Worm (Caenorhabditis elegans) whole organism, L1 larva: ENCODE results near the gene cyp-33A1.

Experiments used
- aha-1 ChIP-seq: fragments of 150-350 bp; optimal IDR thresholded peaks from 2 replicates; lab custom pipeline; 2014; ENCODE audit warnings: missing biosample characterization, missing genetic modification characterization
- ama-1 ChIP-seq: fragments of 150-350 bp; optimal IDR thresholded peaks from 2 replicates; lab custom pipeline; 2014
- ceh-88 ChIP-seq: fragments of 200-800 bp; sonication (Bioruptor generic); IDR thresholded peaks from 2 replicates; pipeline ENCODE4 v1.3.6; 2022; ENCODE audit warnings: missing genetic modification characterization, missing compliant biosample characterization
- dsc-1 ChIP-seq: sonication (generic microtip); optimal IDR thresholded peaks from 2 replicates; lab custom pipeline; 2016; ENCODE audit warnings: mild to moderate bottlenecking, missing genetic modification characterization, missing compliant biosample characterization
- efl-1 ChIP-seq, 4 experiments: fragments of 150-350 bp; optimal IDR thresholded peaks in 3 of 4; peaks in 1 of 4; 1 replicate in 1 of 4; 2 replicates in 3 of 4; lab custom pipeline; 2014; ENCODE audit warnings: missing biosample characterization in 2 of 4, missing genetic modification characterization in 2 of 4, missing genetic modification reagents in 2 of 4
- efl-3 ChIP-seq: fragments of 200-800 bp; sonication (Bioruptor generic); optimal IDR thresholded peaks from 2 replicates; lab custom pipeline; 2018; ENCODE audit warnings: mild to moderate bottlenecking, missing genetic modification characterization, missing compliant biosample characterization
- egl-27 ChIP-seq, 2 experiments: fragments of 150-350 bp in 1 of 2; sonication (generic microtip); optimal IDR thresholded peaks; 3 replicates each; lab custom pipeline; 2017 to 2018; ENCODE audit warnings: missing biosample characterization in 2 of 2, missing genetic modification characterization in 2 of 2, missing genetic modification reagents in 2 of 2
- elt-3 ChIP-seq, 6 experiments: fragments of 150-350 bp in 1 of 6; sonication (generic microtip); optimal IDR thresholded peaks; 2 replicates each; lab custom pipeline; 2017 to 2018; ENCODE audit warnings: missing biosample characterization in 6 of 6, missing genetic modification characterization in 6 of 6, inconsistent platforms in 1 of 6
- ets-5 ChIP-seq: fragments of 200-800 bp; sonication (Bioruptor generic); IDR thresholded peaks from 2 replicates; pipeline ENCODE4 v1.3.6; 2022; ENCODE audit warnings: missing genetic modification characterization, missing compliant biosample characterization
- fkh-8 ChIP-seq: sonication (generic microtip); optimal IDR thresholded peaks from 2 replicates; lab custom pipeline; 2016; ENCODE audit warnings: mild to moderate bottlenecking, missing genetic modification characterization, missing compliant biosample characterization
- irx-1 ChIP-seq: sonication (generic microtip); optimal IDR thresholded peaks from 2 replicates; lab custom pipeline; 2016; ENCODE audit warnings: missing genetic modification characterization, missing compliant biosample characterization
- isw-1 ChIP-seq: fragments of 200-800 bp; sonication (Bioruptor generic); IDR thresholded peaks from 2 replicates; pipeline ENCODE4 v1.3.6; 2022; ENCODE audit warnings: missing genetic modification characterization, missing compliant biosample characterization
- lin-13 ChIP-seq: fragments of 150-350 bp; optimal IDR thresholded peaks from 2 replicates; lab custom pipeline; 2014; ENCODE audit warnings: missing biosample characterization, missing genetic modification reagents, missing genetic modification characterization
- lin-14 ChIP-seq: fragments of 200-800 bp; sonication (Bioruptor generic); optimal IDR thresholded peaks from 2 replicates; lab custom pipeline; 2018; ENCODE audit warnings: mild to moderate bottlenecking, missing genetic modification characterization, moderate library complexity, missing compliant biosample characterization
- lin-15B ChIP-seq: fragments of 150-350 bp; sonication (generic microtip); optimal IDR thresholded peaks from 3 replicates; lab custom pipeline; 2014; ENCODE audit warnings: missing biosample characterization, missing genetic modification characterization
- lin-35 ChIP-seq, 2 experiments: fragments of 150-350 bp; optimal IDR thresholded peaks; 2 replicates each; lab custom pipeline; 2014; ENCODE audit warnings: missing biosample characterization in 2 of 2, missing genetic modification characterization in 2 of 2, missing genetic modification reagents in 2 of 2
- lir-3 ChIP-seq: sonication (generic microtip); optimal IDR thresholded peaks from 2 replicates; lab custom pipeline; 2016; ENCODE audit warnings: mild to moderate bottlenecking, missing genetic modification characterization, moderate library complexity, missing compliant biosample characterization; ENCODE audit not compliant: poor library complexity
- lsy-2 ChIP-seq, 2 experiments: fragments of 150-350 bp; optimal IDR thresholded peaks; 2 replicates each; lab custom pipeline; 2014; ENCODE audit warnings: missing biosample characterization in 2 of 2, missing genetic modification characterization in 2 of 2
- mep-1 ChIP-seq: fragments of 150-350 bp; optimal IDR thresholded peaks from 2 replicates; lab custom pipeline; 2014; ENCODE audit warnings: missing biosample characterization, missing genetic modification characterization
- nhr-19 ChIP-seq: fragments of 200-800 bp; sonication (Bioruptor generic); conservative IDR thresholded peaks from 2 replicates; pipeline ENCODE4 v1.3.6; 2022; ENCODE audit warnings: missing genetic modification characterization, missing compliant biosample characterization
- nhr-47 ChIP-seq: sonication (generic microtip); optimal IDR thresholded peaks from 2 replicates; lab custom pipeline; 2016; ENCODE audit warnings: mild to moderate bottlenecking, missing genetic modification characterization, moderate library complexity, missing compliant biosample characterization
- nhr-84 ChIP-seq: sonication (generic microtip); optimal IDR thresholded peaks from 2 replicates; lab custom pipeline; 2017; ENCODE audit warnings: missing biosample characterization, missing genetic modification characterization
- pax-3 ChIP-seq: fragments of 200-800 bp; sonication (Bioruptor generic); optimal IDR thresholded peaks from 2 replicates; lab custom pipeline; 2018; ENCODE audit warnings: mild to moderate bottlenecking, missing genetic modification characterization, moderate library complexity, missing compliant biosample characterization
- skn-1 ChIP-seq: fragments of 150-350 bp; optimal IDR thresholded peaks from 2 replicates; lab custom pipeline; 2014; ENCODE audit warnings: missing biosample characterization, missing genetic modification characterization
- snu-23 ChIP-seq: sonication (generic microtip); optimal IDR thresholded peaks from 2 replicates; lab custom pipeline; 2016; ENCODE audit warnings: missing genetic modification characterization, missing compliant biosample characterization
- sup-37 ChIP-seq: fragments of 200-800 bp; sonication (Bioruptor generic); optimal IDR thresholded peaks from 2 replicates; lab custom pipeline; 2018; ENCODE audit warnings: mild to moderate bottlenecking, missing genetic modification characterization, missing compliant biosample characterization
- swsn-7 ChIP-seq: sonication (generic microtip); optimal IDR thresholded peaks from 2 replicates; lab custom pipeline; 2016; ENCODE audit warnings: missing genetic modification characterization, missing compliant biosample characterization
- tlp-1 ChIP-seq: fragments of 150-350 bp; optimal IDR thresholded peaks from 2 replicates; lab custom pipeline; 2014; ENCODE audit warnings: missing biosample characterization, missing genetic modification characterization
- unc-98 ChIP-seq: fragments of 200-800 bp; sonication (Bioruptor generic); IDR thresholded peaks from 2 replicates; pipeline ENCODE4 v1.3.6; 2022; ENCODE audit warnings: missing genetic modification characterization, missing compliant biosample characterization
- zag-1 ChIP-seq: fragments of 150-350 bp; optimal IDR thresholded peaks from 2 replicates; lab custom pipeline; 2014; ENCODE audit warnings: missing biosample characterization, missing genetic modification characterization
- zip-4 ChIP-seq: fragments of 200-800 bp; sonication (Bioruptor generic); optimal IDR thresholded peaks from 2 replicates; lab custom pipeline; 2018; ENCODE audit warnings: mild to moderate bottlenecking, missing genetic modification characterization, moderate library complexity, missing compliant biosample characterization
- ztf-11 ChIP-seq, 2 experiments: sonication (generic microtip); optimal IDR thresholded peaks; 2 replicates each; lab custom pipeline; 2016 to 2017; ENCODE audit warnings: missing genetic modification characterization in 2 of 2, missing biosample characterization in 1 of 2, missing compliant biosample characterization in 1 of 2

The cyp-33A1 gene

DNA sequence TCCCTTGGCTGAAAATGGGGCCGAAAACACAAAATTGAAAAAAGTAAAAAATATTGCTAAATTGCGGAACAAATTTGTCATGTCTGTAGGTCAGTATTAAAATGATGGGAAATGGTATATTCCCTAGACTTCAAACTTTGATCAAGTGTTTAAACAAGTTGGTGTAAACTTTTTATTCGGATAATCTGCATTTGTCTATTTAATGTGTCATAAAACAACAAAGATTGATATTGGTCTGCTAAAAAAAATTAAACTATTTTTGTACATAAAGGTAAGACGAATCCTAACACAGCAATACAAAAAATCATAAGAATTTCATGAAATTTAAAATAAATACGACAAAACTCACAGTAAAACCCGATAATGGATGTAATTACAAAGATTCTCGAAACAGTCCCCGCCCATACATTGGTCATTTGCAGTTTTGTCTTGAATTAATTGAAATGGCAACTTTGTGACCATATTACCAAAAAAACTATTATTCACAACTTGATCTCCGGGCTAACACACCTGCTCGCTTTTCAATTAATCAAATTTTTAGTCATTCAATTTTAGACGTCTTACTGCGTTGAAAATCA is 42.8 kb upstream of the cyp-33A1 start, which contains the start of the genes ZK105.6 and ZK105.8:
Gene ZK105.6 (minus strand): TSS at position 101 of the 578 bp plus-strand sequence.
Gene ZK105.8 (plus strand): TSS at position 528 of the 578 bp plus-strand sequence.
- no peak for TF ChIP-seq tlp-1 (tag; lab: Kevin White, UChicago)
- TF ChIP-seq zag-1 (tag; lab: Kevin White, UChicago) = no peak
- no peak for TF ChIP-seq lin-13 (GFP tag; lab: Kevin White, UChicago)
- no peak for TF ChIP-seq elt-3 (tag; optimal IDR thresholded peaks at IDR 0.05; lab: Kevin White, UChicago)
- no peak for TF ChIP-seq ama-1 (lab: Kevin White, UChicago)
- TF ChIP-seq irx-1 (tag; lab: Kevin White, UChicago) = no peak

DNA sequence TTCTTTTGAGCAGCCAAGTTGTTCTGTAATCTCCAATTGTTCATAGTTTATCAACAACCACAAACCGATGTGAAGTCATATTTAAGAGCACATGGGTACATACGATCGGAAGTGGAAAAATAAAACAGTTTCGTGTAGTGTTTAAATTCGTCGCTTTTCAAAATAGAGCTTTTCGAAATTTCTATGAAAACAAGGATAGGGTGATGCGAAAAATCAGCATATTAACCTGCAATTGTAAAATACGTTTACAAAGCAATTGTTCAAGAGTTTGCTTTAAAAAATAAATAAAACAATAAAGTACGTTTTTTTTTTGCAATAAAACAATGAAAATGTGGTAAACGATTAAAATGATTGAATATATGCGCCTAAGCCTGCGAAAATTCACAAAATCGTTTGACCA is 40.7 kb upstream of the cyp-33A1 start, which contains the start of gene ZK105.14:
Gene ZK105.14 (minus strand): TSS at position 101 of the 400 bp plus-strand sequence.
- TF ChIP-seq dsc-1 (tag; lab: Kevin White, UChicago) = no peak
- TF ChIP-seq lir-3 (tag; lab: Kevin White, UChicago) = no peak
- TF ChIP-seq lsy-2 (tag; optimal IDR thresholded peaks at IDR 0.05; lab: Kevin White, UChicago) = no peak
- TF ChIP-seq unc-98 (GFP tag; lab: Robert Waterston, UW) = no peak
- no peak for TF ChIP-seq ets-5 (GFP tag; lab: Robert Waterston, UW)
- TF ChIP-seq sup-37 (GFP tag; lab: Kevin White, UChicago) = no peak
- no peak for TF ChIP-seq lin-13 (GFP tag; lab: Kevin White, UChicago)
- no peak for TF ChIP-seq efl-1 (optimal IDR thresholded peaks at IDR 0.05; lab: Kevin White, UChicago)
- TF ChIP-seq efl-1 (GFP tag; optimal IDR thresholded peaks at IDR 0.05 in 1 of 2; lab: Kevin White, UChicago) = no peak
- TF ChIP-seq skn-1 (tag; lab: Kevin White, UChicago) = no peak
- TF ChIP-seq fkh-8 (tag; lab: Kevin White, UChicago) = no peak
- TF ChIP-seq nhr-19 (GFP tag; lab: Robert Waterston, UW) = no peak
- no peak for TF ChIP-seq lin-15B (tag; lab: Kevin White, UChicago)
- no peak for TF ChIP-seq ama-1 (lab: Kevin White, UChicago)
- no peak for TF ChIP-seq nhr-84
- no peak for TF ChIP-seq lin-35 (GFP tag; optimal IDR thresholded peaks at IDR 0.05; lab: Kevin White, UChicago)
- no peak for TF ChIP-seq zip-4 (GFP tag; lab: Kevin White, UChicago)
- TF ChIP-seq isw-1 (GFP tag; lab: Robert Waterston, UW) = no peak
- TF ChIP-seq tlp-1 (tag; lab: Kevin White, UChicago) = no peak

DNA sequence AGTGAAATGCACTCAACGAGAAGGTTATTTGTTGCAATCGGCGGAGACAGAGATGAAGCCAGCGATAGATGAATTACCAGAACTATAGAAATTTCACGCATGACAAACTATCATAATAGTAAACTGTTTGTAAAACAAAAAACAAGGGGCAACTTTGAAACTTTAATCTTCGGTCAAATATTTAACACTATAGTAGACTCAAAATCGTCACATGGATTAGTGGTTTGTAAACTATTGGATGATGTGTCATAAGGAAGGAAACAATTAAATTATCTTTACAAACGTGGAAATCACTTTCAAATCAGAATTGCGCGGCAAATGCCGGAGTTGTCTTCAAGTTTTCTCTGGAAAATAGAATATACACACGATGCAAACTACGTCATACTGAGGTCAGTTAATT is 36.4 kb upstream of the cyp-33A1 start, which contains the start of gene ZK105.5:
Gene ZK105.5 (minus strand): TSS at position 101 of the 400 bp plus-strand sequence.
- no peak for TF ChIP-seq nhr-19 (GFP tag; lab: Robert Waterston, UW)
- no peak for TF ChIP-seq lin-13 (GFP tag; lab: Kevin White, UChicago)
- TF ChIP-seq skn-1 (tag; lab: Kevin White, UChicago) = no peak
- no peak for TF ChIP-seq aha-1 (tag; lab: Kevin White, UChicago)
- TF ChIP-seq efl-3 = no peak

DNA sequence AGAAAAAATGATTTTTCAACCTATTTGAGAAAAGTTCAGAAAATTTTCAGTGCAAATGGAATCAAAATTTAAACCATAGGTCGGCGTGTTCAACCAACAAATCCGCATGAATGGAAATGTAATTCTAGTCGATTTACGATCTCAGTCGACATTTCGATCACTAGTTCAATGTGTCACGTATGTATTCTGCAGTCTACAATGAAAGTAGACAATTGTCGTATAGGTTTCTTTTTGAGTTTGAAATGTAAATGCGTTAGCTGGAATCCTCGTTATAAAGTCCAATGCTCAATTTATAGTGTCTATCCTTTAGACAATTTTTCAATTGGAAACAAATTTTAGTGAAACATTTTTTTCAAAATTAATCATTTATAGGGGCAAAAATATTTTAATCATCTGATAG is 34.8 kb upstream of the cyp-33A1 start, which contains the start of gene ZK105.12:
Gene ZK105.12 (minus strand): TSS at position 101 of the 400 bp plus-strand sequence.
- TF ChIP-seq ceh-88 (GFP tag; lab: Robert Waterston, UW) = no peak
- TF ChIP-seq ztf-11 (tag; optimal IDR thresholded peaks at IDR 0.05; lab: Kevin White, UChicago) = no peak
- no peak for TF ChIP-seq swsn-7 (tag; lab: Kevin White, UChicago)
- no peak for TF ChIP-seq mep-1 (tag; lab: Kevin White, UChicago)
- no peak for TF ChIP-seq lin-14 (GFP tag; lab: Kevin White, UChicago)
- no peak for TF ChIP-seq pax-3 (tag; lab: Kevin White, UChicago)
- no peak for TF ChIP-seq egl-27 (tag; optimal IDR thresholded peaks at IDR 0.05; lab: Kevin White, UChicago)
- no peak for TF ChIP-seq nhr-47 (tag; lab: Kevin White, UChicago)
- TF ChIP-seq isw-1 (GFP tag; lab: Robert Waterston, UW) = no peak
- TF ChIP-seq skn-1 (tag; lab: Kevin White, UChicago) = no peak
- TF ChIP-seq snu-23 = no peak
- TF ChIP-seq, all 84 proteins: peak for 0
